Worm (Caenorhabditis elegans) whole organism, young adult: ENCODE data around the gene F35H10.5.

ENCODE experiments used
- F23B12.7 ChIP-seq: sonication (generic microtip); optimal IDR thresholded peaks from 2 replicates; lab custom pipeline; 2017; ENCODE audit warnings: missing genetic modification characterization, mild to moderate bottlenecking, missing compliant biosample characterization, antibody characterized with exemption, moderate library complexity; ENCODE audit not compliant: insufficient read depth
- F33H1.4 ChIP-seq: fragments of 200-800 bp; sonication (Bioruptor generic); IDR thresholded peaks from 2 replicates; pipeline ENCODE4 v1.3.6; 2022; ENCODE audit warnings: missing genetic modification reagents, missing genetic modification characterization, missing compliant biosample characterization
- F49E8.2 ChIP-seq: sonication (generic microtip); optimal IDR thresholded peaks from 3 replicates; lab custom pipeline; 2017; ENCODE audit warnings: missing genetic modification characterization, mild to moderate bottlenecking, missing compliant biosample characterization, antibody characterized with exemption, moderate library complexity; ENCODE audit not compliant: insufficient read depth
- F52B5.7 ChIP-seq: sonication (generic microtip); optimal IDR thresholded peaks from 2 replicates; lab custom pipeline; 2016; ENCODE audit warnings: mild to moderate bottlenecking, missing genetic modification characterization, missing compliant biosample characterization
- F57C9.4 ChIP-seq: sonication (generic microtip); optimal IDR thresholded peaks from 2 replicates; lab custom pipeline; 2017; ENCODE audit warnings: mild to moderate bottlenecking, missing genetic modification characterization, missing compliant biosample characterization
- T26A5.8 ChIP-seq: sonication (generic microtip); optimal IDR thresholded peaks from 2 replicates; lab custom pipeline; 2016; ENCODE audit warnings: missing genetic modification characterization, missing compliant biosample characterization
- Y79H2A.3 ChIP-seq: fragments of 200-800 bp; sonication (Bioruptor generic); conservative IDR thresholded peaks from 2 replicates; pipeline ENCODE4 v1.3.6; 2022; ENCODE audit warnings: missing genetic modification reagents, missing genetic modification characterization, missing compliant biosample characterization
- aptf-2 ChIP-seq: fragments of 200-800 bp; sonication (Bioruptor generic); conservative IDR thresholded peaks from 2 replicates; pipeline ENCODE4 v1.3.6; 2022; ENCODE audit warnings: missing genetic modification reagents, missing genetic modification characterization, missing compliant biosample characterization
- aptf-3 ChIP-seq: fragments of 200-800 bp; sonication (Bioruptor generic); IDR thresholded peaks from 2 replicates; pipeline ENCODE4 v1.3.6; 2022; ENCODE audit warnings: missing genetic modification characterization, missing compliant biosample characterization
- ccch-3 ChIP-seq: fragments of 200-800 bp; sonication (Bioruptor generic); optimal IDR thresholded peaks from 2 replicates; lab custom pipeline; 2018; ENCODE audit warnings: mild to moderate bottlenecking, missing genetic modification characterization, missing compliant biosample characterization
- cebp-1 ChIP-seq, 2 experiments: fragments of 200-800 bp in 1 of 2; sonication (Bioruptor generic) in 1 of 2; sonication (generic microtip) in 1 of 2; IDR thresholded peaks in 1 of 2; optimal IDR thresholded peaks in 1 of 2; 2 replicates each; pipeline versions ENCODE4 v1.3.6 to Lab custom; 2017 to 2022; ENCODE audit warnings: missing compliant biosample characterization in 2 of 2, missing genetic modification characterization in 2 of 2, mild to moderate bottlenecking in 1 of 2, missing genetic modification reagents in 1 of 2, moderate library complexity in 1 of 2
- ceh-100 ChIP-seq: fragments of 200-800 bp; sonication (Bioruptor generic); IDR thresholded peaks from 2 replicates; pipeline ENCODE4 v1.3.6; 2022; ENCODE audit warnings: missing genetic modification reagents, missing genetic modification characterization, missing compliant biosample characterization
- ceh-79 ChIP-seq: sonication (generic microtip); optimal IDR thresholded peaks from 2 replicates; lab custom pipeline; 2017; ENCODE audit warnings: mild to moderate bottlenecking, missing genetic modification characterization, missing compliant biosample characterization
- ceh-91 ChIP-seq: fragments of 200-800 bp; sonication (Bioruptor generic); IDR thresholded peaks from 2 replicates; pipeline ENCODE4 v1.3.6; 2022; ENCODE audit warnings: missing genetic modification reagents, missing genetic modification characterization, missing compliant biosample characterization
- dox-1 ChIP-seq: fragments of 200-800 bp; sonication (Bioruptor generic); IDR thresholded peaks from 2 replicates; pipeline ENCODE4 v1.3.6; 2022; ENCODE audit warnings: missing genetic modification reagents, missing genetic modification characterization, missing compliant biosample characterization
- egrh-3 ChIP-seq: fragments of 200-800 bp; sonication (Bioruptor generic); IDR thresholded peaks from 2 replicates; pipeline ENCODE4 v1.3.6; 2022; ENCODE audit warnings: missing genetic modification reagents, missing genetic modification characterization, missing compliant biosample characterization
- fkh-3 ChIP-seq: sonication (generic microtip); optimal IDR thresholded peaks from 2 replicates; lab custom pipeline; 2016; ENCODE audit warnings: mild to moderate bottlenecking, missing genetic modification characterization, missing compliant biosample characterization
- gei-17 ChIP-seq: fragments of 200-800 bp; sonication (Bioruptor generic); optimal IDR thresholded peaks from 2 replicates; lab custom pipeline; 2018; ENCODE audit warnings: mild to moderate bottlenecking, missing genetic modification characterization, missing compliant biosample characterization
- him-1 ChIP-seq: sonication (generic microtip); optimal IDR thresholded peaks from 2 replicates; lab custom pipeline; 2016; ENCODE audit warnings: missing genotype, missing genetic modification reagents, missing genetic modification characterization, missing compliant biosample characterization
- hlh-12 ChIP-seq: sonication (generic microtip); optimal IDR thresholded peaks from 2 replicates; lab custom pipeline; 2016; ENCODE audit warnings: missing genetic modification characterization, missing compliant biosample characterization
- hmg-1.2 ChIP-seq: fragments of 200-800 bp; sonication (Bioruptor generic); IDR thresholded peaks from 2 replicates; pipeline ENCODE4 v1.3.6; 2022; ENCODE audit warnings: missing genetic modification reagents, missing genetic modification characterization, missing compliant biosample characterization
- madf-3 ChIP-seq: fragments of 200-800 bp; sonication (Bioruptor generic); IDR thresholded peaks from 2 replicates; pipeline ENCODE4 v1.3.6; 2022; ENCODE audit warnings: missing genetic modification reagents, missing genetic modification characterization, missing compliant biosample characterization
- mxl-1 ChIP-seq: sonication (generic microtip); optimal IDR thresholded peaks from 2 replicates; lab custom pipeline; 2016; ENCODE audit warnings: missing genetic modification characterization, missing compliant biosample characterization
- nhr-179 ChIP-seq: sonication (generic microtip); optimal IDR thresholded peaks from 2 replicates; lab custom pipeline; 2016; ENCODE audit warnings: mild to moderate bottlenecking, missing genetic modification characterization, missing compliant biosample characterization
- nhr-80 ChIP-seq: sonication (generic microtip); optimal IDR thresholded peaks from 2 replicates; lab custom pipeline; 2016; ENCODE audit warnings: missing genetic modification characterization, missing compliant biosample characterization
- repo-1 ChIP-seq: sonication (generic microtip); optimal IDR thresholded peaks from 2 replicates; lab custom pipeline; 2017; ENCODE audit warnings: mild to moderate bottlenecking, missing genetic modification characterization, missing compliant biosample characterization
- sea-2 ChIP-seq: fragments of 200-800 bp; sonication (Bioruptor generic); IDR thresholded peaks from 2 replicates; pipeline ENCODE4 v1.3.6; 2022; ENCODE audit warnings: missing genetic modification characterization, missing compliant biosample characterization
- snpc-3.4 ChIP-seq: sonication (generic microtip); optimal IDR thresholded peaks from 2 replicates; lab custom pipeline; 2017; ENCODE audit warnings: missing genetic modification characterization, mild to moderate bottlenecking, missing compliant biosample characterization, antibody characterized with exemption, moderate library complexity, missing genotype, missing genetic modification reagents
- tlf-1 ChIP-seq: fragments of 200-800 bp; sonication (Bioruptor generic); optimal IDR thresholded peaks from 2 replicates; lab custom pipeline; 2018; ENCODE audit warnings: mild to moderate bottlenecking, missing genetic modification characterization, missing compliant biosample characterization
- unc-130 ChIP-seq: sonication (generic microtip); optimal IDR thresholded peaks from 2 replicates; lab custom pipeline; 2016; ENCODE audit warnings: missing genetic modification reagents, missing genetic modification characterization, missing compliant biosample characterization
- xnd-1 ChIP-seq: sonication (generic microtip); optimal IDR thresholded peaks from 2 replicates; lab custom pipeline; 2016; ENCODE audit warnings: missing genotype, missing genetic modification reagents, missing genetic modification characterization, missing compliant biosample characterization
- zfh-2 ChIP-seq: fragments of 200-800 bp; sonication (Bioruptor generic); conservative IDR thresholded peaks from 2 replicates; pipeline ENCODE4 v1.3.6; 2022; ENCODE audit warnings: missing genetic modification reagents, missing genetic modification characterization, missing compliant biosample characterization
- zim-3 ChIP-seq: sonication (generic microtip); optimal IDR thresholded peaks from 2 replicates; lab custom pipeline; 2017; ENCODE audit warnings: mild to moderate bottlenecking, missing genetic modification characterization, moderate library complexity, missing compliant biosample characterization
- ztf-18 ChIP-seq: sonication (generic microtip); optimal IDR thresholded peaks from 2 replicates; lab custom pipeline; 2016; ENCODE audit warnings: missing genotype, mild to moderate bottlenecking, missing genetic modification characterization, missing compliant biosample characterization
- ztf-22 ChIP-seq: fragments of 200-800 bp; sonication (Bioruptor generic); optimal IDR thresholded peaks from 2 replicates; lab custom pipeline; 2018; ENCODE audit warnings: mild to moderate bottlenecking, missing genetic modification characterization, moderate library complexity, missing compliant biosample characterization
- ztf-25 ChIP-seq: fragments of 200-800 bp; sonication (Bioruptor generic); IDR thresholded peaks from 2 replicates; pipeline ENCODE4 v1.3.6; 2022; ENCODE audit warnings: missing genetic modification reagents, missing genetic modification characterization, missing compliant biosample characterization
- ztf-26 ChIP-seq: sonication (generic microtip); optimal IDR thresholded peaks from 2 replicates; lab custom pipeline; 2017; ENCODE audit warnings: missing genetic modification characterization, missing compliant biosample characterization
- ztf-6 ChIP-seq: fragments of 200-800 bp; sonication (Bioruptor generic); IDR thresholded peaks from 2 replicates; pipeline ENCODE4 v1.3.6; 2022; ENCODE audit warnings: missing genetic modification reagents, missing genetic modification characterization, missing compliant biosample characterization

F35H10.5 gene

DNA sequence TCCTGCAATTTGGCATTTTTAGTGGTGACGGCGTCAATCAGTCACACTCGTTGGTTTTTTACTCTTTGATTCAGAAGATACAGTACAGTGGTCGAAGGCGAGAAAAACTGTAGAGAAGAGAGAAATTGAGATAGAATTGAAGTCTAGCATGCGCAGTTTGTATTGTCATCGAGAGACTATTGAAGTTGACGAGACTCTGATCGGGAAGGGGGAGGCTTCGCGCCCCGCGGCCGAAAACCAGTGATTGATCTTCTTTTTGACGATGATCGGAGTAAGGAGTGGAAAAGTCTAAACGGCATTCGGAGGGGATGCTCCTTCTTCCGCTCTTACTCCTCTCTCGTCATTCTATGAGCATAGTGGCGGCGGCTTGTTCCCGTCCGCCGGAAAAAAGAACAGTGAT lies 1.4 kb downstream of the F35H10.5 start (continued):
- TF ChIP-seq ztf-26 (peak; percentile 37), nhr-179 (tag; lab: Kevin White, UChicago) (no peak), him-1 (tag; lab: Kevin White, UChicago) (no peak), ceh-100 (no peak), snpc-3.4 (tag; lab: Kevin White, UChicago) (no peak)

- TF ChIP-seq ztf-26 (no peak), madf-3 (no peak), T26A5.8 (tag; lab: Kevin White, UChicago) (no peak), tlf-1 (no peak), aptf-2 (GFP tag; lab: Robert Waterston, UW) (no peak), hmg-1.2 (no peak), ztf-25 (no peak), F57C9.4 (no peak), ceh-100 (no peak), F23B12.7 (no peak), unc-130 (GFP tag; lab: Kevin White, UChicago) (no peak), zfh-2 (no peak), Y79H2A.3 (GFP tag; lab: Robert Waterston, UW) (no peak), sea-2 (GFP tag; lab: Robert Waterston, UW) (no peak), cebp-1 (GFP tag; IDR thresholded peaks at IDR 0.05; lab: Robert Waterston, UW) (no peak), cebp-1 (tag; optimal IDR thresholded peaks at IDR 0.05; lab: Kevin White, UChicago) (no peak), mxl-1 (tag; lab: Kevin White, UChicago) (no peak), egrh-3 (no peak), F52B5.7 (tag; lab: Kevin White, UChicago) (no peak), ztf-6 (no peak), ceh-91 (GFP tag; lab: Robert Waterston, UW) (no peak)
These were observed 2.1 kb downstream of the F35H10.5 start for ce11 chrIV:8302648-8303161.

DNA sequence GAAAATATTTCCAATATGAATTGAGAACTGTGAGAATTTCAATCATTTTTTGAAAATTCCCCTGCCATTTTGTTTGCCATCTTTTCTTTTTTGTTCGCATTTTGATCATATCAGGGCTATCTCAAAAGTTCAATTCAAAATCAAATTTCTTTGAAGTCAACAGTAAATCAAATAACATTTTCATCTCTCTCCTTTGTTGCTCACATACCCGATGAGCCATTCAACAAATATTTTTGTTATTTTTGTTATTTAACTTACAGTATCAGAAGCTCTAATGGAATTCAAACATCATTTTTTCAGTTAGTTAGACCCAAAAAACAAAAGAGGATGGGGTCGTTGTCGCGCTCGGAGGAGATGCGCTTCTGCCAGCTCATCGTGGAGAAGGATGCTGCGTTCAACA lies 3.1 kb downstream of the F35H10.5 start, which contains the start of gene vha-5:
Gene vha-5, plus strand, starts transcription at position 301 of the 400 bp plus-strand sequence.
- TF ChIP-seq ccch-3 (GFP tag; lab: Kevin White, UChicago), result no peak
- TF ChIP-seq F23B12.7, result no peak
- no peak for TF ChIP-seq ztf-6
- TF ChIP-seq F57C9.4, result no peak
- TF ChIP-seq xnd-1 (tag; lab: Kevin White, UChicago), result no peak
- no peak for TF ChIP-seq aptf-3 (GFP tag; lab: Robert Waterston, UW)
- no peak for TF ChIP-seq dox-1
- no peak for TF ChIP-seq zim-3
- no peak for TF ChIP-seq ztf-22
- TF ChIP-seq repo-1 (tag; lab: Kevin White, UChicago), result no peak
- no peak for TF ChIP-seq F49E8.2 (tag; lab: Kevin White, UChicago)
- no peak for TF ChIP-seq F33H1.4 (GFP tag; lab: Robert Waterston, UW)
- TF ChIP-seq sea-2 (GFP tag; lab: Robert Waterston, UW), result no peak
- TF ChIP-seq ztf-18 (tag; lab: Kevin White, UChicago), result no peak
- no peak for TF ChIP-seq ceh-79 (tag; lab: Kevin White, UChicago)
- TF ChIP-seq fkh-3 (tag; lab: Kevin White, UChicago), result no peak
- TF ChIP-seq snpc-3.4 (tag; lab: Kevin White, UChicago), result no peak
- TF ChIP-seq nhr-80 (tag; lab: Kevin White, UChicago), result no peak
- TF ChIP-seq gei-17 (GFP tag; lab: Kevin White, UChicago), result no peak
- TF ChIP-seq hlh-12, result no peak
